Worm (Caenorhabditis elegans) whole organism, midembryonic: ENCODE results near the gene C17C3.1.
"Not testable (repeated sequence)": the region's sequence is repeated elsewhere in the genome, so short reads cannot be mapped to it uniquely, and the experiment has no call there.

Source experiments
- T22C8.4 ChIP-seq: fragments of 200-800 bp; sonication (Bioruptor generic); IDR thresholded peaks from 2 replicates; pipeline ENCODE4 v1.3.6; 2022; ENCODE audit warnings: missing genetic modification characterization, missing compliant biosample characterization
- cog-1 ChIP-seq: sonication (generic microtip); optimal IDR thresholded peaks from 2 replicates; lab custom pipeline; 2016; ENCODE audit warnings: missing genetic modification characterization, missing compliant biosample characterization
- flt-1 ChIP-seq: fragments of 200-800 bp; sonication (Bioruptor generic); IDR thresholded peaks from 2 replicates; pipeline ENCODE4 v1.3.6; 2022; ENCODE audit warnings: missing genetic modification characterization, missing compliant biosample characterization
- klf-2 ChIP-seq: fragments of 200-800 bp; sonication (Bioruptor generic); conservative IDR thresholded peaks from 2 replicates; pipeline ENCODE4 v1.3.6; 2022; ENCODE audit warnings: missing genetic modification reagents, missing genetic modification characterization, missing compliant biosample characterization
- med-1 ChIP-seq: sonication (generic microtip); optimal IDR thresholded peaks from 2 replicates; lab custom pipeline; 2017; ENCODE audit warnings: missing genetic modification characterization, mild to moderate bottlenecking, missing compliant biosample characterization, antibody characterized with exemption, missing genetic modification reagents; ENCODE audit not compliant: insufficient read depth
- ref-1 ChIP-seq: fragments of 200-800 bp; sonication (Bioruptor generic); conservative IDR thresholded peaks from 2 replicates; pipeline ENCODE4 v1.3.6; 2022; ENCODE audit warnings: missing genetic modification reagents, missing genetic modification characterization, missing compliant biosample characterization
- tab-1 ChIP-seq: fragments of 200-800 bp; sonication (Bioruptor generic); IDR thresholded peaks from 2 replicates; pipeline ENCODE4 v1.3.6; 2022; ENCODE audit warnings: missing genetic modification characterization, missing compliant biosample characterization
- ztf-23 ChIP-seq: fragments of 200-800 bp; sonication (Bioruptor generic); IDR thresholded peaks from 2 replicates; pipeline ENCODE4 v1.3.6; 2022; ENCODE audit warnings: missing genetic modification reagents, missing genetic modification characterization, missing compliant biosample characterization
- ztf-29 ChIP-seq: fragments of 200-800 bp; sonication (Bioruptor generic); IDR thresholded peaks from 2 replicates; pipeline ENCODE4 v1.3.6; 2022; ENCODE audit warnings: missing genetic modification reagents, missing genetic modification characterization, missing compliant biosample characterization

Gene C17C3.1

ce11 chrII:5594210-5594764 lies 23.9 kb downstream of the C17C3.1 start, which contains the start of gene ttc-4:
ttc-4 (plus strand) TSS chrII:5594714.
- TF ChIP-seq cog-1 (tag; lab: Kevin White, UChicago) (peak; percentile 56), med-1 (GFP tag; lab: Kevin White, UChicago) (no peak), klf-2 (GFP tag; lab: Robert Waterston, UW) (0 out of 2 replicates have a peak, but pooled peaks have one; percentile 44)

- TF ChIP-seq ztf-29 (no peak), ref-1 (GFP tag; lab: Robert Waterston, UW) (no peak), T22C8.4 (GFP tag; lab: Robert Waterston, UW) (no peak), tab-1 (no peak), flt-1 (GFP tag; lab: Robert Waterston, UW) (no peak), ztf-23 (no peak), med-1 (GFP tag; lab: Kevin White, UChicago) (no peak), klf-2 (GFP tag; lab: Robert Waterston, UW) (no peak), cog-1 (tag; lab: Kevin White, UChicago) (no peak)
Measured at ce11 chrII:5596247-5596646, 25.9 kb downstream of the C17C3.1 start, which contains the start of gene C17G10.1. C17G10.1 (plus strand) TSS chrII:5596547.

- no peak for TF ChIP-seq ref-1 (GFP tag; lab: Robert Waterston, UW)
- TF ChIP-seq klf-2 (GFP tag; lab: Robert Waterston, UW), result no peak
- no peak for TF ChIP-seq cog-1 (tag; lab: Kevin White, UChicago)
- no peak for TF ChIP-seq flt-1 (GFP tag; lab: Robert Waterston, UW)
- TF ChIP-seq tab-1, result no peak
- no peak for TF ChIP-seq T22C8.4 (GFP tag; lab: Robert Waterston, UW)
- TF ChIP-seq ztf-29, result no peak
- no peak for TF ChIP-seq ztf-23
- TF ChIP-seq med-1 (GFP tag; lab: Kevin White, UChicago), result no peak
Measured at ce11 chrII:5599326-5600044, 29.1 kb downstream of the C17C3.1 start, which contains the start of gene C17G10.10. C17G10.10 (minus strand) TSS chrII:5599376.

DNA sequence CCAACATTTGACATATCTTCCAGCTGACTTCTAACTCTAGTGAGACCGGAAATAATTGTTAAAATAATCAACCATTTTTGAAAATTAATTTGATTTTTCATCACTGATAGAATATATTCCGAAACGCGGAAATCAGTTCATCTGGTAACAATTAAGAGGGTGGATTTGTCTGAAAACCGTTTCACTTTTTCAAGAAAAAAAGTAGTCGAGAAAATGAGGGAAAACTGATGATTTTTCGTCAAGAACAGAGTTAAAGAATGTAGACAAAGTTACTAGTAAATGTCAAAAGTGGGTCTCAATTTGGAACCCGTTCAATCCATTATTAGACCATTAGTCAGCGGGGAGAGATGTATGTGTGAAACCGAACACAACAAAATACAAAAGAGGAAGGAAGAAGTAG lies 32.8 kb downstream of the C17C3.1 start, which contains the start of gene C17G10.6:
C17G10.6 (minus strand) TSS at position 101 of the 400 bp plus-strand sequence.
- no peak for TF ChIP-seq med-1 (GFP tag; lab: Kevin White, UChicago)
- no peak for TF ChIP-seq klf-2 (GFP tag; lab: Robert Waterston, UW)
- no peak for TF ChIP-seq tab-1
- TF ChIP-seq ztf-23, result no peak
- TF ChIP-seq T22C8.4 (GFP tag; lab: Robert Waterston, UW), result no peak
- TF ChIP-seq ref-1 (GFP tag; lab: Robert Waterston, UW), result no peak
- no peak for TF ChIP-seq flt-1 (GFP tag; lab: Robert Waterston, UW)
- TF ChIP-seq cog-1 (tag; lab: Kevin White, UChicago), result no peak
- no peak for TF ChIP-seq ztf-29

ce11 chrII:5604441-5604840 lies 34.1 kb downstream of the C17C3.1 start:
- no peak for TF ChIP-seq med-1 (GFP tag; lab: Kevin White, UChicago)
- TF ChIP-seq flt-1 (GFP tag; lab: Robert Waterston, UW), result no peak
- TF ChIP-seq cog-1 (tag; lab: Kevin White, UChicago), result no peak
- no peak for TF ChIP-seq ztf-23
- TF ChIP-seq T22C8.4 (GFP tag; lab: Robert Waterston, UW), result no peak
- TF ChIP-seq klf-2 (GFP tag; lab: Robert Waterston, UW), result no peak
- TF ChIP-seq tab-1, result no peak
- no peak for TF ChIP-seq ztf-29
- no peak for TF ChIP-seq ref-1 (GFP tag; lab: Robert Waterston, UW)

DNA sequence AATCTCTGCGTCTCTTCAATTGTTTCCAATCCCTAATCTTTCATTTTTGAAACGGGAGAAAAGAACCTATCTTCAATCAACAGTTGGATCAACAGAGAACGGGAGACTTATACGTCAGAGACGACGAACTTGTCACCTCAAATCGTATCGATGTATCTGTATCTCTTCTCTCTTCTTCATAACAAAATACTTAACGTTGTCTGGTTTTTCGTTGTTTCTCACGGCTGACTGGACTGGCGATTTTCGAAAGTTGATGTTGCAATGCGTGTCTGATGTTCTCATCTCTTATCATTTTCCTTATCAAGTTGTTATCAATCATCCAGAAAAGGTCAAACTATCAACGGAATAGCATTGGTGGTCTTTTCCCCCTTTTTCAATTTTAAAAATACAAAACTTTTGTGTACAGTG lies 35.2 kb downstream of the C17C3.1 start:
- no peak for TF ChIP-seq cog-1 (tag; lab: Kevin White, UChicago)
- TF ChIP-seq ref-1 (GFP tag; lab: Robert Waterston, UW), result no peak
- no peak for TF ChIP-seq T22C8.4 (GFP tag; lab: Robert Waterston, UW)

ce11 chrII:5607756-5608155 lies 37.4 kb downstream of the C17C3.1 start, which contains the start of gene C17G10.7:
C17G10.7 (minus strand) TSS chrII:5607856.
- TF ChIP-seq ref-1 (GFP tag; lab: Robert Waterston, UW) (no peak), klf-2 (GFP tag; lab: Robert Waterston, UW) (no peak), flt-1 (GFP tag; lab: Robert Waterston, UW) (no peak), cog-1 (tag; lab: Kevin White, UChicago) (no peak), T22C8.4 (GFP tag; lab: Robert Waterston, UW) (no peak), med-1 (GFP tag; lab: Kevin White, UChicago) (no peak), ztf-23 (no peak), ztf-29 (no peak), tab-1 (no peak)

- no peak for TF ChIP-seq klf-2 (GFP tag; lab: Robert Waterston, UW)
- TF ChIP-seq T22C8.4 (GFP tag; lab: Robert Waterston, UW), result no peak
- TF ChIP-seq tab-1, result no peak
- no peak for TF ChIP-seq cog-1 (tag; lab: Kevin White, UChicago)
- no peak for TF ChIP-seq ztf-29
- no peak for TF ChIP-seq med-1 (GFP tag; lab: Kevin White, UChicago)
- TF ChIP-seq flt-1 (GFP tag; lab: Robert Waterston, UW), result no peak
- no peak for TF ChIP-seq ztf-23
- no peak for TF ChIP-seq ref-1 (GFP tag; lab: Robert Waterston, UW)
Measured at ce11 chrII:5619298-5619697, 48.9 kb downstream of the C17C3.1 start, which contains the start of gene dhs-6. dhs-6 (minus strand) TSS chrII:5619319.

- TF ChIP-seq cog-1 (tag; lab: Kevin White, UChicago); ref-1 (GFP tag; lab: Robert Waterston, UW); ztf-23: not testable (repeated sequence)
Measured at ce11 chrII:5622383-5622939, 52.1 kb downstream of the C17C3.1 start, which contains the start of the genes eif-3.L and npl-4.2. eif-3.L (minus strand) TSS chrII:5622483. npl-4.2 (plus strand) TSS chrII:5622889.
